Fruit fly (Drosophila melanogaster) whole organism, embryonic: Measurements from ENCODE around the gene CG31924.
A peak's percentile ranks its signal among the peaks of the same experiment; 100 is the strongest.

Source experiments
- Atf-2 ChIP-seq: fragments of 200-800 bp; sonication (Bioruptor generic); optimal IDR thresholded peaks from 2 replicates; lab custom pipeline; 2016; ENCODE audit warnings: missing biosample characterization, missing genetic modification characterization
- Blimp-1 ChIP-seq: fragments of 200-800 bp; sonication (Bioruptor generic); optimal IDR thresholded peaks from 3 replicates; lab custom pipeline; 2018; ENCODE audit warnings: missing biosample characterization, missing genetic modification characterization, mild to moderate bottlenecking, moderate library complexity, missing genetic modification reagents
- CG10147 ChIP-seq: fragments of 200-800 bp; sonication (Bioruptor generic); optimal IDR thresholded peaks from 2 replicates; lab custom pipeline; 2019; ENCODE audit warnings: missing biosample characterization, mild to moderate bottlenecking, missing genetic modification characterization, moderate library complexity
- CG10274 ChIP-seq: fragments of 200-800 bp; sonication (Bioruptor generic); optimal IDR thresholded peaks from 3 replicates; lab custom pipeline; 2017; ENCODE audit warnings: missing biosample characterization, mild to moderate bottlenecking, missing genetic modification characterization
- CG12219 ChIP-seq: fragments of 200-800 bp; sonication (Bioruptor generic); optimal IDR thresholded peaks from 3 replicates; lab custom pipeline; 2018; ENCODE audit warnings: missing biosample characterization, mild to moderate bottlenecking, missing genetic modification characterization
- CG12391 ChIP-seq: fragments of 200-800 bp; sonication (Bioruptor generic); optimal IDR thresholded peaks from 3 replicates; lab custom pipeline; 2018; ENCODE audit warnings: missing biosample characterization, mild to moderate bottlenecking, missing genetic modification characterization, moderate library complexity
- CG13123 ChIP-seq: fragments of 200-800 bp; sonication (Bioruptor generic); optimal IDR thresholded peaks from 2 replicates; lab custom pipeline; 2016; ENCODE audit warnings: missing biosample characterization, missing genetic modification characterization
- CG1603 ChIP-seq: fragments of 200-800 bp; sonication (Bioruptor generic); optimal IDR thresholded peaks from 2 replicates; lab custom pipeline; 2019; ENCODE audit warnings: missing biosample characterization, mild to moderate bottlenecking, missing genetic modification characterization, moderate library complexity
- CG3065 ChIP-seq: fragments of 200-800 bp; sonication (Bioruptor generic); optimal IDR thresholded peaks from 2 replicates; lab custom pipeline; 2016; ENCODE audit warnings: missing biosample characterization, missing genetic modification characterization
- CG31441 ChIP-seq: fragments of 200-800 bp; sonication (Bioruptor generic); IDR thresholded peaks from 2 replicates; pipeline ENCODE4 v1.3.6; 2022; ENCODE audit warnings: missing biosample characterization, missing genetic modification characterization
- CG3995 ChIP-seq: fragments of 200-800 bp; sonication (Bioruptor generic); optimal IDR thresholded peaks from 3 replicates; lab custom pipeline; 2016; ENCODE audit warnings: missing biosample characterization, missing genetic modification characterization
- CG4617 ChIP-seq: fragments of 200-800 bp; sonication (Bioruptor generic); optimal IDR thresholded peaks from 3 replicates; lab custom pipeline; 2016; ENCODE audit warnings: missing biosample characterization, missing genetic modification characterization, borderline replicate concordance
- CG6854 ChIP-seq: fragments of 200-800 bp; sonication (Bioruptor generic); optimal IDR thresholded peaks from 3 replicates; lab custom pipeline; 2017; ENCODE audit warnings: missing biosample characterization, mild to moderate bottlenecking, missing genetic modification characterization
- CG8290 ChIP-seq, 3 experiments: fragments of 200-800 bp; sonication (Bioruptor generic); optimal IDR thresholded peaks; 2 replicates each; lab custom pipeline; 2016 to 2019; ENCODE audit warnings: missing biosample characterization in 3 of 3, missing genetic modification characterization in 3 of 3, mild to moderate bottlenecking in 2 of 3, moderate library complexity in 1 of 3
- CG8388 ChIP-seq: fragments of 200-800 bp; sonication (Bioruptor generic); optimal IDR thresholded peaks from 2 replicates; lab custom pipeline; 2019; ENCODE audit warnings: missing biosample characterization, mild to moderate bottlenecking, missing genetic modification characterization, moderate library complexity
- CG9215 ChIP-seq: fragments of 200-800 bp; sonication (Bioruptor generic); IDR thresholded peaks from 2 replicates; pipeline ENCODE4 v1.3.6; 2022; ENCODE audit warnings: missing biosample characterization, missing genetic modification characterization
- CoRest ChIP-seq: fragments of 200-800 bp; sonication (Bioruptor generic); optimal IDR thresholded peaks from 3 replicates; lab custom pipeline; 2018; ENCODE audit warnings: missing biosample characterization, mild to moderate bottlenecking, missing genetic modification characterization, moderate library complexity
- Dip3 ChIP-seq: fragments of 200-800 bp; sonication (Bioruptor generic); optimal IDR thresholded peaks from 3 replicates; lab custom pipeline; 2016; ENCODE audit warnings: missing biosample characterization, missing genetic modification characterization
- Elba2 ChIP-seq: fragments of 200-800 bp; sonication (Bioruptor generic); optimal IDR thresholded peaks from 3 replicates; lab custom pipeline; 2016; ENCODE audit warnings: missing biosample characterization, missing genetic modification characterization
- Ets65A ChIP-seq: fragments of 200-800 bp; sonication (Bioruptor generic); peaks from one replicate; lab custom pipeline; 2016; ENCODE audit warnings: missing biosample characterization, missing genetic modification characterization
- Fer1 ChIP-seq: fragments of 200-800 bp; sonication (Bioruptor generic); optimal IDR thresholded peaks from 2 replicates; lab custom pipeline; 2017; ENCODE audit warnings: missing biosample characterization, mild to moderate bottlenecking, missing genetic modification characterization
- NC2α ChIP-seq: fragments of 200-800 bp; sonication (Bioruptor generic); optimal IDR thresholded peaks from 2 replicates; lab custom pipeline; 2016; ENCODE audit warnings: missing biosample characterization, missing genetic modification characterization
- Oli ChIP-seq: fragments of 200-800 bp; sonication (Bioruptor generic); optimal IDR thresholded peaks from 2 replicates; lab custom pipeline; 2018; ENCODE audit warnings: missing biosample characterization, mild to moderate bottlenecking, missing genetic modification characterization, moderate library complexity
- Ravus ChIP-seq: fragments of 200-800 bp; sonication (Bioruptor generic); IDR thresholded peaks from 2 replicates; pipeline ENCODE4 v1.3.6; 2022; ENCODE audit warnings: missing biosample characterization, missing genetic modification characterization
- Side ChIP-seq: fragments of 200-800 bp; sonication (Bioruptor generic); optimal IDR thresholded peaks from 2 replicates; lab custom pipeline; 2016; ENCODE audit warnings: missing biosample characterization, missing genetic modification characterization
- Sox102F ChIP-seq: fragments of 200-800 bp; sonication (Bioruptor generic); optimal IDR thresholded peaks from 2 replicates; lab custom pipeline; 2018; ENCODE audit warnings: missing biosample characterization, mild to moderate bottlenecking, missing genetic modification characterization, moderate library complexity
- Sry-δ ChIP-seq: fragments of 200-800 bp; sonication (Bioruptor generic); optimal IDR thresholded peaks from 2 replicates; lab custom pipeline; 2016; ENCODE audit warnings: missing biosample characterization, missing genetic modification characterization
- ase ChIP-seq: fragments of 200-800 bp; sonication (Bioruptor generic); IDR thresholded peaks from 3 replicates; pipeline ENCODE4 v1.3.6; 2022; ENCODE audit warnings: missing biosample characterization, missing genetic modification characterization
- az2 ChIP-seq: fragments of 200-800 bp; sonication (Bioruptor generic); optimal IDR thresholded peaks from 3 replicates; lab custom pipeline; 2016; ENCODE audit warnings: missing biosample characterization, missing genetic modification characterization
- bowl ChIP-seq: fragments of 200-800 bp; sonication (Bioruptor generic); IDR thresholded peaks from 2 replicates; pipeline ENCODE4 v1.3.6; 2022; ENCODE audit warnings: missing biosample characterization, missing genetic modification characterization
- bsh ChIP-seq, 2 experiments: fragments of 200-800 bp; sonication (Bioruptor generic); optimal IDR thresholded peaks; 2 replicates each; lab custom pipeline; 2017 to 2018; ENCODE audit warnings: mild to moderate bottlenecking in 2 of 2, missing biosample characterization in 2 of 2, missing genetic modification characterization in 2 of 2, moderate library complexity in 1 of 2
- chm ChIP-seq: fragments of 200-800 bp; sonication (Bioruptor generic); IDR thresholded peaks from 2 replicates; pipeline ENCODE4 v1.3.6; 2022; ENCODE audit warnings: missing biosample characterization, missing genetic modification characterization
- crol ChIP-seq: fragments of 200-800 bp; sonication (Bioruptor generic); IDR thresholded peaks from 2 replicates; pipeline ENCODE4 v1.3.6; 2022; ENCODE audit warnings: missing biosample characterization, missing genetic modification characterization
- dati ChIP-seq: fragments of 200-800 bp; sonication (Bioruptor generic); IDR thresholded peaks from 2 replicates; pipeline ENCODE4 v1.3.6; 2022; ENCODE audit warnings: missing biosample characterization, missing genetic modification characterization
- dmrt99B ChIP-seq: fragments of 200-800 bp; sonication (Bioruptor generic); optimal IDR thresholded peaks from 2 replicates; lab custom pipeline; 2018; ENCODE audit warnings: missing biosample characterization, mild to moderate bottlenecking, missing genetic modification characterization, moderate library complexity
- eve ChIP-seq, 2 experiments: fragments of >200 bp; optimal IDR thresholded peaks; 2 replicates each; lab custom pipeline; 2017; ENCODE audit warnings: missing biosample characterization in 2 of 2, missing genetic modification characterization in 2 of 2
- fru ChIP-seq: fragments of >200 bp; optimal IDR thresholded peaks from 2 replicates; lab custom pipeline; 2017
- gce ChIP-seq: fragments of 200-800 bp; sonication (Bioruptor generic); IDR thresholded peaks from 3 replicates; pipeline ENCODE4 v1.3.6; 2022; ENCODE audit warnings: missing biosample characterization, missing genetic modification characterization
- inv ChIP-seq: fragments of 200-800 bp; sonication (Bioruptor generic); IDR thresholded peaks from 2 replicates; pipeline ENCODE4 v1.3.6; 2022; ENCODE audit warnings: missing biosample characterization, missing genetic modification characterization; ENCODE audit not compliant: partially characterized antibody
- lbe ChIP-seq: fragments of 200-800 bp; sonication (Bioruptor generic); optimal IDR thresholded peaks from 2 replicates; lab custom pipeline; 2016; ENCODE audit warnings: missing biosample characterization, mild to moderate bottlenecking, missing genetic modification characterization
- lmd ChIP-seq: fragments of 200-800 bp; sonication (Bioruptor generic); IDR thresholded peaks from 2 replicates; pipeline ENCODE4 v1.3.6; 2022; ENCODE audit warnings: missing biosample characterization, missing genetic modification characterization
- nau ChIP-seq: fragments of 200-800 bp; sonication (Bioruptor generic); optimal IDR thresholded peaks from 3 replicates; lab custom pipeline; 2017; ENCODE audit warnings: missing biosample characterization, mild to moderate bottlenecking, missing genetic modification characterization, missing genetic modification reagents
- otp ChIP-seq: fragments of 200-800 bp; sonication (Bioruptor generic); IDR thresholded peaks from 3 replicates; pipeline ENCODE4, ENCODE4 v1.3.6; 2022; ENCODE audit warnings: missing biosample characterization, missing genetic modification characterization
- pb ChIP-seq: fragments of 200-800 bp; sonication (Bioruptor generic); optimal IDR thresholded peaks from 3 replicates; lab custom pipeline; 2016; ENCODE audit warnings: missing biosample characterization, missing genetic modification characterization
- phol ChIP-seq: fragments of 200-800 bp; sonication (Bioruptor generic); optimal IDR thresholded peaks from 3 replicates; lab custom pipeline; 2018; ENCODE audit warnings: missing biosample characterization, mild to moderate bottlenecking, missing genetic modification characterization, moderate library complexity
- prd ChIP-seq, 3 experiments: fragments of >200 bp in 2 of 3; fragments of 200-800 bp in 1 of 3; sonication (Bioruptor generic) in 1 of 3; optimal IDR thresholded peaks in 2 of 3; IDR thresholded peaks in 1 of 3; 2 replicates in 2 of 3; 3 replicates in 1 of 3; pipeline versions ENCODE4 v1.3.6 to Lab custom; 2017 to 2022; ENCODE audit warnings: missing biosample characterization in 1 of 3, missing genetic modification characterization in 1 of 3
- row ChIP-seq: fragments of 200-800 bp; sonication (Bioruptor generic); IDR thresholded peaks from 3 replicates; pipeline ENCODE4 v1.3.6; 2022; ENCODE audit warnings: missing biosample characterization, missing genetic modification characterization
- sd ChIP-seq: fragments of 200-800 bp; sonication (Bioruptor generic); optimal IDR thresholded peaks from 3 replicates; lab custom pipeline; 2018; ENCODE audit warnings: missing biosample characterization, mild to moderate bottlenecking, missing genetic modification characterization, moderate library complexity
- tgo ChIP-seq: fragments of 200-800 bp; sonication (Bioruptor generic); IDR thresholded peaks from 3 replicates; pipeline ENCODE4 v1.3.6; 2022; ENCODE audit warnings: missing biosample characterization, missing genetic modification characterization
- tin ChIP-seq: fragments of 200-800 bp; sonication (Bioruptor generic); optimal IDR thresholded peaks from 3 replicates; lab custom pipeline; 2016; ENCODE audit warnings: missing biosample characterization, missing genetic modification characterization
- tll ChIP-seq, 2 experiments: fragments of 200-800 bp in 1 of 2; fragments of >200 bp in 1 of 2; sonication (Bioruptor generic) in 1 of 2; optimal IDR thresholded peaks; 2 replicates each; lab custom pipeline; 2017 to 2019; ENCODE audit warnings: missing biosample characterization in 2 of 2, missing genetic modification characterization in 2 of 2, mild to moderate bottlenecking in 1 of 2, moderate library complexity in 1 of 2
- twi ChIP-seq: fragments of 200-800 bp; optimal IDR thresholded peaks from 2 replicates; lab custom pipeline; 2019; ENCODE audit warnings: missing biosample characterization, mild to moderate bottlenecking, missing genetic modification characterization, moderate library complexity
- z ChIP-seq: fragments of 200-800 bp; sonication (Bioruptor generic); IDR thresholded peaks from 3 replicates; pipeline ENCODE4 v1.3.6; 2022; ENCODE audit warnings: missing biosample characterization, missing genetic modification characterization

The CG31924 gene

DNA sequence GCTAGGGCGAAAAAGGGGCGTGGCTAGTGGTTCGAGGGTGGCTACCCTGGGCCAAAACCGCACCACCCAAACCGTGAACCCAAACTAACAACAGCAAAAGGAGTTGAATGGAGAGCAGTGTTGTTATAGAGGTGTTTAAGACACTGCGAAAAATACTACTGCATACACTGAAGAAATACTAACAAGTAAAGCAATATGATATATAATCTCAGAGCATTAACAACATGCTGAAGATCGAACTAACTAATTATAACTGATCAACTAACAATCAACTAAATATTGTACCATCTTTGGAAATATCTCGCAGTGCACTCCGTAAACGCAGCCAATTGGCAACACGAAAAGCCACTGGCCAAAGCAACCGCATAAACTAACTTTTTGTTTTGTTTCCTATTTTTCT, 38.9 kb upstream of the CG31924 start (continued):
- TF ChIP-seq dmrt99B (tag; lab: Kevin White, UChicago) (peak; percentile 40), Elba2 (no peak), Side (no peak), Oli (tag; lab: Kevin White, UChicago) (peak; percentile 5), prd (optimal IDR thresholded peaks at IDR 0.05; lab: Kevin White, UChicago) (no peak), prd (GFP tag; IDR thresholded peaks at IDR 0.05; lab: Robert Waterston, UW) (peak; percentile 6; the same call in 1 of the 3 replicates), CG12391 (tag; lab: Kevin White, UChicago) (peak; percentile 1), pb (GFP tag; lab: Kevin White, UChicago) (no peak), eve (GFP tag; optimal IDR thresholded peaks at IDR 0.05; lab: Kevin White, UChicago) (no peak), CG4617 (GFP tag; lab: Kevin White, UChicago) (no peak), row (GFP tag; lab: Robert Waterston, UW) (0 out of 3 replicates have a peak, but pooled peaks have one; percentile 13), CoRest (tag; lab: Kevin White, UChicago) (peak; percentile 17), CG12219 (GFP tag; lab: Kevin White, UChicago) (no peak), CG9215 (GFP tag; lab: Robert Waterston, UW) (no peak), otp (GFP tag; lab: Robert Waterston, UW) (no peak), CG3995 (GFP tag; lab: Kevin White, UChicago) (no peak), twi (tag; lab: Kevin White, UChicago) (no peak), Atf-2 (GFP tag; lab: Kevin White, UChicago) (no peak), CG6854 (no peak), Sox102F (GFP tag; lab: Kevin White, UChicago) (peak; percentile 28), NC2α (GFP tag; lab: Kevin White, UChicago) (no peak), az2 (GFP tag; lab: Kevin White, UChicago) (peak; percentile 13), inv (no peak), nau (GFP tag; lab: Kevin White, UChicago) (no peak), CG8388 (GFP tag; lab: Kevin White, UChicago) (peak; percentile 14), fru (lab: Kevin White, UChicago) (no peak), bsh (GFP tag; optimal IDR thresholded peaks at IDR 0.05; lab: Kevin White, UChicago) (peak in 1 of 2 experiments; percentile 41), Ets65A (GFP tag; lab: Kevin White, UChicago) (peak; percentile 88), phol (tag; lab: Kevin White, UChicago) (peak; percentile 9), ase (no peak), CG13123 (GFP tag; lab: Kevin White, UChicago) (no peak), CG8290 (GFP tag; optimal IDR thresholded peaks at IDR 0.05; lab: Kevin White, UChicago) (no peak), CG8290 (tag; optimal IDR thresholded peaks at IDR 0.05; lab: Kevin White, UChicago) (no peak), tin (peak; percentile 18), CG31441 (GFP tag; lab: Robert Waterston, UW) (peak; percentile 31; the same call in 1 of the 2 replicates), CG10147 (no peak), bowl (GFP tag; lab: Robert Waterston, UW) (no peak), Sry-δ (GFP tag; lab: Kevin White, UChicago) (no peak), Blimp-1 (GFP tag; lab: Kevin White, UChicago) (peak; percentile 20), crol (GFP tag; lab: Robert Waterston, UW) (no peak), CG1603 (peak; percentile 36)

DNA sequence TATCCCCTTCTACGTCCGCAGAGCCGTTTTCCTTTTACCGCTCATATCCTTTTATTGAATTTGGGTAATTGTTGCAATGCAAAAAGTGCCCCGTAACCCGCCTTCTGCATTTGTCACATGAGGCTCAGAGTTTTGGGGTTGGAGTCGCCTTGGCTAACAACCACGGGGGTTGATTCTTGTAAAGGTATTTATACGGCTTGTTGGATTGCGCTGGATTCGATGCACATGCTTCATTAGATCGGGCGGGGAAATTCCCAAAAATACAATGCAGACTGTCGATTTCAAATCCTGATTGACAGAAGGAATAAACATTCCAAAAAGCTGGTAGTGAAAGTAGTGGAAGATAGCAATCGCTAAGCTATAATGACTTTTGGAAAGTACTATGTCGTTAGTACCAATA, 35.6 kb upstream of the CG31924 start:
- TF ChIP-seq z (no peak), chm (GFP tag; lab: Robert Waterston, UW) (no peak), Fer1 (GFP tag; lab: Kevin White, UChicago) (no peak), sd (peak; percentile 9), Ravus (GFP tag; lab: Robert Waterston, UW) (no peak), dati (no peak), lbe (GFP tag; lab: Kevin White, UChicago) (no peak), Dip3 (GFP tag; lab: Kevin White, UChicago) (no peak), gce (no peak), lmd (GFP tag; lab: Robert Waterston, UW) (no peak), tgo (GFP tag; lab: Robert Waterston, UW) (no peak), CG3065 (no peak), CG10274 (no peak), tll (GFP tag; optimal IDR thresholded peaks at IDR 0.05; lab: Kevin White, UChicago) (no peak)
